Worm (Caenorhabditis elegans): ENCODE data around the gene cmk-1.

The cmk-1 gene

DNA sequence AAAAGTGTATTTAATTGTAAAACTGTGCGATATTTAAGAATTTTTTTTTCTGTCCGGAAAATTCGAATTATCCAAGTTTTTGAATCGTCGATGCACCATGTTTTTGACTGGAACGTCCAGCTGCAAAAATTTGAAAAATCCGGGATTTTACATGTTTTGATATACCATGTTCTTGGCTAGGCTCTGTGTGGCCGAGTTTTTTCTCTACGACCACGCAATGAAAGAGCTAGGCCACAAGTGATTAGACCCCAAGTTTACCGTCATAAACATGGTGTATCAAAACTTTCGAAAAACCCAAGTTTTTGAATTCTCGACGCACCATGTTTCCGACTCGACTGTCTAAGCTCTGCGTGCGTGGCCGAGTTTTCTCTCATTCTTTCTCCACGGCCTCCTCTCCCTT, 20.3 kb downstream of the cmk-1 start:
- TF ChIP-seq K09A11.1 (tag; optimal IDR thresholded peaks at IDR 0.05; ENCODE audit: insufficient read depth) (no peak), syd-9 (tag; optimal IDR thresholded peaks at IDR 0.05) (no peak), ceh-22 (tag; optimal IDR thresholded peaks at IDR 0.05) (no peak), C38D4.7 (GFP tag; optimal IDR thresholded peaks at IDR 0.05) (no peak), F13H6.1 (tag; optimal IDR thresholded peaks at IDR 0.05) (no peak), eyg-1 (tag; optimal IDR thresholded peaks at IDR 0.05) (no peak), ceh-2 (tag; optimal IDR thresholded peaks at IDR 0.05) (no peak), che-1 (tag; optimal IDR thresholded peaks at IDR 0.05) (no peak), hlh-6 (tag; optimal IDR thresholded peaks at IDR 0.05) (no peak)

- no peak for TF ChIP-seq C08G9.2 (tag; optimal IDR thresholded peaks at IDR 0.05)
- TF ChIP-seq lin-11 (tag; optimal IDR thresholded peaks at IDR 0.05) = no peak
- peak; percentile 49 for TF ChIP-seq lim-6 (tag; optimal IDR thresholded peaks at IDR 0.05)
- TF ChIP-seq gmeb-2 (tag; optimal IDR thresholded peaks at IDR 0.05) = no peak
- peak; percentile 59 for TF ChIP-seq ceh-14 (tag; optimal IDR thresholded peaks at IDR 0.05)
- no peak for TF ChIP-seq F13H6.1 (tag; optimal IDR thresholded peaks at IDR 0.05)
- peak; percentile 9 for TF ChIP-seq tbx-2 (tag; optimal IDR thresholded peaks at IDR 0.05)
- TF ChIP-seq elt-4 (tag; optimal IDR thresholded peaks at IDR 0.05) = no peak
- TF ChIP-seq ceh-31 (tag; optimal IDR thresholded peaks at IDR 0.05) = peak; percentile 21
- TF ChIP-seq elt-2 (tag; optimal IDR thresholded peaks at IDR 0.05) = peak; percentile 87
- TF ChIP-seq unc-42 (tag; optimal IDR thresholded peaks at IDR 0.05) = peak; percentile 68
These were observed 20.8 kb downstream of the cmk-1 start for ce11 chrIV:1845061-1845460.

- TF ChIP-seq unc-42 (tag; optimal IDR thresholded peaks at IDR 0.05) (peak; percentile 67), elt-4 (tag; optimal IDR thresholded peaks at IDR 0.05) (no peak), unc-55 (GFP tag; optimal IDR thresholded peaks at IDR 0.05) (no peak), tbx-2 (tag; optimal IDR thresholded peaks at IDR 0.05) (no peak)
These were observed 22.2 kb downstream of the cmk-1 start for ce11 chrIV:1846451-1846850.

DNA sequence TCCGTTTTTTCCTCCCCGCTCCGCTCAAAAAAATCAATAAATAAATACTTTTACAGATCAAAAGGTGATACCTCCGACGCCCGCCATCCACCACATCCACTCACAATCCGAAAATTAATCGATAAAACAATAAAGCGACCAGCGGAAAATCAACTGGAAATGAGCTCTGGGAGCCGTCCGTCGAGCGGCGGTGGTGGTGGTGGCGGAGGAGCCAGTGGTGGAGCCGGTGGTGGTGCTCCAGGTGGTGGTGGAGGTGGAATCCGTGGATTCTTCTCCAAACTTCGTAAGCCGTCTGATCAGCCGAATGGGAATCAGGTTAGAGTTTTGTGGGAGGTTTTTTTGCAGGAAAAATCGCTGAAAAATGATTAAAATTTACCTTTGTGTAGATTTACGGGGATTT, 23.6 kb downstream of the cmk-1 start, which contains the start of gene egl-4:
Gene egl-4, plus strand, starts transcription at position 160 of the 400 bp plus-strand sequence.
- no peak for TF ChIP-seq pag-3 (tag; optimal IDR thresholded peaks at IDR 0.05; ENCODE audit: borderline replicate concordance)
- no peak for TF ChIP-seq unc-55 (GFP tag; optimal IDR thresholded peaks at IDR 0.05)
- no peak for TF ChIP-seq sox-2 (GFP tag; IDR thresholded peaks at IDR 0.05)
- TF ChIP-seq syd-9 (tag; optimal IDR thresholded peaks at IDR 0.05) = no peak
- TF ChIP-seq che-1 (tag; optimal IDR thresholded peaks at IDR 0.05) = no peak
- no peak for TF ChIP-seq unc-42 (tag; optimal IDR thresholded peaks at IDR 0.05)
- TF ChIP-seq ama-1 (optimal IDR thresholded peaks at IDR 0.05) = no peak
- TF ChIP-seq ceh-22 (tag; optimal IDR thresholded peaks at IDR 0.05) = no peak
- TF ChIP-seq ceh-48 (tag; optimal IDR thresholded peaks at IDR 0.05) = no peak
- TF ChIP-seq ahr-1 (tag; optimal IDR thresholded peaks at IDR 0.05) = no peak
- TF ChIP-seq unc-3 (GFP tag; conservative IDR thresholded peaks at IDR 0.05) = no peak
- TF ChIP-seq unc-3 (tag; optimal IDR thresholded peaks at IDR 0.05) = no peak
- no peak for TF ChIP-seq ceh-18 (tag; optimal IDR thresholded peaks at IDR 0.05)
- no peak for TF ChIP-seq zip-5 (tag; optimal IDR thresholded peaks at IDR 0.05)
- no peak for TF ChIP-seq C08G9.2 (tag; optimal IDR thresholded peaks at IDR 0.05)
- TF ChIP-seq pqm-1 (tag; optimal IDR thresholded peaks at IDR 0.05) = no peak
- no peak for TF ChIP-seq pax-1 (tag; optimal IDR thresholded peaks at IDR 0.05)

ce11 chrIV:1853934-1854438, 29.7 kb downstream of the cmk-1 start:
- TF ChIP-seq ceh-31 (tag; optimal IDR thresholded peaks at IDR 0.05) (peak; percentile 37), tbx-7 (tag; optimal IDR thresholded peaks at IDR 0.05) (peak; percentile 28), C38D4.7 (GFP tag; optimal IDR thresholded peaks at IDR 0.05) (no peak), fax-1 (tag; optimal IDR thresholded peaks at IDR 0.05) (peak; percentile 17), ref-2 (tag; optimal IDR thresholded peaks at IDR 0.05) (peak; percentile 44), tbx-2 (tag; optimal IDR thresholded peaks at IDR 0.05) (peak; percentile 60), ceh-14 (tag; optimal IDR thresholded peaks at IDR 0.05) (no peak), rnt-1 (tag; optimal IDR thresholded peaks at IDR 0.05) (no peak), zip-5 (tag; optimal IDR thresholded peaks at IDR 0.05) (no peak)

Measured in whole organism, late embryonic.